Worm (Caenorhabditis elegans) whole organism, young adult: Measurements from ENCODE around the gene srt-41.

Experiments used
- F10E7.11 ChIP-seq: sonication (generic microtip); optimal IDR thresholded peaks from 2 replicates; lab custom pipeline; 2017; ENCODE audit warnings: mild to moderate bottlenecking, missing genetic modification characterization, moderate library complexity, missing compliant biosample characterization
- aptf-2 ChIP-seq: fragments of 200-800 bp; sonication (Bioruptor generic); conservative IDR thresholded peaks from 2 replicates; pipeline ENCODE4 v1.3.6; 2022; ENCODE audit warnings: missing genetic modification reagents, missing genetic modification characterization, missing compliant biosample characterization
- ceh-27 ChIP-seq: fragments of 200-800 bp; sonication (Bioruptor generic); optimal IDR thresholded peaks from 2 replicates; lab custom pipeline; 2018; ENCODE audit warnings: mild to moderate bottlenecking, missing genetic modification characterization, moderate library complexity, missing compliant biosample characterization
- ceh-79 ChIP-seq: sonication (generic microtip); optimal IDR thresholded peaks from 2 replicates; lab custom pipeline; 2017; ENCODE audit warnings: mild to moderate bottlenecking, missing genetic modification characterization, missing compliant biosample characterization
- dpl-1 ChIP-seq: fragments of 150-350 bp; optimal IDR thresholded peaks from 2 replicates; lab custom pipeline; 2014; ENCODE audit warnings: missing biosample characterization, missing genetic modification reagents, missing genetic modification characterization
- pha-4 ChIP-seq: fragments of 150-350 bp; sonication (generic microtip); optimal IDR thresholded peaks from 2 replicates; lab custom pipeline; 2014; ENCODE audit warnings: missing biosample characterization, missing genetic modification reagents, missing genetic modification characterization
- snpc-3.4 ChIP-seq: sonication (generic microtip); optimal IDR thresholded peaks from 2 replicates; lab custom pipeline; 2017; ENCODE audit warnings: missing genetic modification characterization, mild to moderate bottlenecking, missing compliant biosample characterization, antibody characterized with exemption, moderate library complexity, missing genotype, missing genetic modification reagents

- no peak for TF ChIP-seq snpc-3.4 (tag; lab: Kevin White, UChicago)
- no peak for TF ChIP-seq aptf-2
- no peak for TF ChIP-seq ceh-79
- no peak for TF ChIP-seq dpl-1 (GFP tag; lab: Kevin White, UChicago)
- no peak for TF ChIP-seq pha-4 (tag; lab: Kevin White, UChicago)
- no peak for TF ChIP-seq ceh-27 (GFP tag; lab: Kevin White, UChicago)
- TF ChIP-seq F10E7.11 (tag; lab: Kevin White, UChicago): no peak
Observed at ce11 chrV:1767427-1767826, 35.5 kb downstream of the srt-41 start.
